Fruit fly (Drosophila melanogaster) whole organism, wandering third instar larva: ENCODE measurements around the gene CG31926.

Experiments used
- Dfd ChIP-seq: fragments of >200 bp; optimal IDR thresholded peaks from 2 replicates; lab custom pipeline; 2017; ENCODE audit warnings: missing biosample characterization, missing genetic modification characterization
- Hnf4 ChIP-seq: fragments of 200-800 bp; sonication (Bioruptor generic); optimal IDR thresholded peaks from 2 replicates; lab custom pipeline; 2016; ENCODE audit warnings: missing biosample characterization, mild to moderate bottlenecking, missing genetic modification characterization
- Sp1 ChIP-seq: fragments of 200-800 bp; sonication (Bioruptor generic); optimal IDR thresholded peaks from 3 replicates; lab custom pipeline; 2019; ENCODE audit warnings: missing biosample characterization, mild to moderate bottlenecking, missing genetic modification characterization, moderate library complexity
- fru ChIP-seq: fragments of 200-800 bp; sonication (Bioruptor generic); optimal IDR thresholded peaks from 3 replicates; lab custom pipeline; 2016; ENCODE audit warnings: missing biosample characterization, mild to moderate bottlenecking, missing genetic modification characterization
- h ChIP-seq: fragments of 200-800 bp; sonication (Bioruptor generic); optimal IDR thresholded peaks from 3 replicates; lab custom pipeline; 2016; ENCODE audit warnings: missing biosample characterization, mild to moderate bottlenecking, missing genetic modification characterization
- usp ChIP-seq: fragments of >200 bp; optimal IDR thresholded peaks from 2 replicates; lab custom pipeline; 2017; ENCODE audit warnings: missing biosample characterization, missing genetic modification characterization

- TF ChIP-seq h (GFP tag; lab: Kevin White, UChicago) (peak; percentile 53), usp (GFP tag; lab: Kevin White, UChicago) (no peak), Dfd (GFP tag; lab: Kevin White, UChicago) (no peak), fru (no peak), Sp1 (GFP tag; lab: Kevin White, UChicago) (peak; percentile 39), Hnf4 (GFP tag; lab: Kevin White, UChicago) (no peak)
Observed at dm6 chr2L:1456305-1456704, 39.0 kb upstream of the CG31926 start.
